Fruit fly (Drosophila melanogaster) whole organism, embryonic: ENCODE results near the gene Ankle2.
A peak's percentile ranks its signal among the peaks of the same experiment; 100 is the strongest.

ENCODE experiments used
- ATbp ChIP-seq: fragments of 200-800 bp; sonication (Bioruptor generic); optimal IDR thresholded peaks from 2 replicates; lab custom pipeline; 2017; ENCODE audit warnings: missing biosample characterization, mild to moderate bottlenecking, missing genetic modification characterization, missing genetic modification reagents
- B-H2 ChIP-seq: fragments of 200-800 bp; sonication (Bioruptor generic); optimal IDR thresholded peaks from 2 replicates; lab custom pipeline; 2018; ENCODE audit warnings: missing biosample characterization, mild to moderate bottlenecking, missing genetic modification characterization
- CG12219 ChIP-seq: fragments of 200-800 bp; sonication (Bioruptor generic); optimal IDR thresholded peaks from 3 replicates; lab custom pipeline; 2018; ENCODE audit warnings: missing biosample characterization, mild to moderate bottlenecking, missing genetic modification characterization
- CG12391 ChIP-seq: fragments of 200-800 bp; sonication (Bioruptor generic); optimal IDR thresholded peaks from 3 replicates; lab custom pipeline; 2018; ENCODE audit warnings: missing biosample characterization, mild to moderate bottlenecking, missing genetic modification characterization, moderate library complexity
- CG12744 ChIP-seq: fragments of 200-800 bp; sonication (Bioruptor generic); optimal IDR thresholded peaks from 2 replicates; lab custom pipeline; 2016; ENCODE audit warnings: missing biosample characterization, missing genetic modification characterization
- CG13296 ChIP-seq: fragments of 200-800 bp; sonication (Bioruptor generic); optimal IDR thresholded peaks from 3 replicates; lab custom pipeline; 2018; ENCODE audit warnings: missing biosample characterization, mild to moderate bottlenecking, missing genetic modification characterization
- CG13424 ChIP-seq: fragments of 200-800 bp; sonication (Bioruptor generic); optimal IDR thresholded peaks from 2 replicates; lab custom pipeline; 2019; ENCODE audit warnings: missing biosample characterization, mild to moderate bottlenecking, missing genetic modification characterization, moderate library complexity
- CG13894 ChIP-seq: fragments of 200-800 bp; sonication (Bioruptor generic); optimal IDR thresholded peaks from 3 replicates; lab custom pipeline; 2018; ENCODE audit warnings: missing biosample characterization, mild to moderate bottlenecking, missing genetic modification characterization, moderate library complexity
- CG17328 ChIP-seq: fragments of 200-800 bp; sonication (Bioruptor generic); IDR thresholded peaks from 2 replicates; pipeline ENCODE4 v1.3.6; 2022; ENCODE audit warnings: missing biosample characterization, missing genetic modification characterization
- CG17385 ChIP-seq: fragments of 200-800 bp; sonication (Bioruptor generic); optimal IDR thresholded peaks from 3 replicates; lab custom pipeline; 2018; ENCODE audit warnings: missing biosample characterization, mild to moderate bottlenecking, missing genetic modification characterization
- CG17568 ChIP-seq: fragments of 200-800 bp; sonication (Bioruptor generic); optimal IDR thresholded peaks from 2 replicates; lab custom pipeline; 2018; ENCODE audit warnings: missing biosample characterization, mild to moderate bottlenecking, missing genetic modification characterization, moderate library complexity
- CG18262 ChIP-seq: fragments of 200-800 bp; optimal IDR thresholded peaks from 3 replicates; lab custom pipeline; 2019; ENCODE audit warnings: missing biosample characterization, mild to moderate bottlenecking, missing genetic modification characterization, moderate library complexity
- CG18764 ChIP-seq: fragments of 200-800 bp; sonication (Bioruptor generic); optimal IDR thresholded peaks from 3 replicates; lab custom pipeline; 2016; ENCODE audit warnings: missing biosample characterization, missing genetic modification characterization
- CG4820 ChIP-seq: fragments of 200-800 bp; sonication (Bioruptor generic); optimal IDR thresholded peaks from 3 replicates; lab custom pipeline; 2016; ENCODE audit warnings: missing biosample characterization, missing genetic modification characterization
- CG6254 ChIP-seq: fragments of 200-800 bp; sonication (Bioruptor generic); optimal IDR thresholded peaks from 3 replicates; lab custom pipeline; 2017; ENCODE audit warnings: mild to moderate bottlenecking, missing biosample characterization, missing genetic modification reagents, missing genetic modification characterization
- CG6854 ChIP-seq: fragments of 200-800 bp; sonication (Bioruptor generic); optimal IDR thresholded peaks from 3 replicates; lab custom pipeline; 2017; ENCODE audit warnings: missing biosample characterization, mild to moderate bottlenecking, missing genetic modification characterization
- CG7745 ChIP-seq: fragments of 200-800 bp; sonication (Bioruptor generic); optimal IDR thresholded peaks from 2 replicates; lab custom pipeline; 2018; ENCODE audit warnings: missing biosample characterization, mild to moderate bottlenecking, missing genetic modification characterization, moderate library complexity
- CG9817 ChIP-seq: fragments of 200-800 bp; sonication (Bioruptor generic); optimal IDR thresholded peaks from 2 replicates; lab custom pipeline; 2018; ENCODE audit warnings: missing biosample characterization, mild to moderate bottlenecking, missing genetic modification characterization, moderate library complexity
- CoRest ChIP-seq: fragments of 200-800 bp; sonication (Bioruptor generic); optimal IDR thresholded peaks from 3 replicates; lab custom pipeline; 2018; ENCODE audit warnings: missing biosample characterization, mild to moderate bottlenecking, missing genetic modification characterization, moderate library complexity
- Dbx ChIP-seq: fragments of 200-800 bp; sonication (Bioruptor generic); IDR thresholded peaks from 3 replicates; pipeline ENCODE4 v1.3.6; 2022; ENCODE audit warnings: missing biosample characterization, missing genetic modification characterization
- Drgx ChIP-seq: fragments of 200-800 bp; sonication (Bioruptor generic); IDR thresholded peaks from 2 replicates; pipeline ENCODE4 v1.3.6; 2022; ENCODE audit warnings: missing biosample characterization, missing genetic modification characterization
- Ets65A ChIP-seq: fragments of 200-800 bp; sonication (Bioruptor generic); peaks from one replicate; lab custom pipeline; 2016; ENCODE audit warnings: missing biosample characterization, missing genetic modification characterization
- Gsc ChIP-seq: fragments of 200-800 bp; sonication (Bioruptor generic); IDR thresholded peaks from 2 replicates; pipeline ENCODE4 v1.3.6; 2022; ENCODE audit warnings: missing biosample characterization, missing genetic modification characterization
- Hr78 ChIP-seq, 2 experiments: fragments of 200-800 bp in 1 of 2; fragments of >200 bp in 1 of 2; sonication (Bioruptor generic) in 1 of 2; optimal IDR thresholded peaks; 2 replicates each; lab custom pipeline; 2017 to 2019; ENCODE audit warnings: missing biosample characterization in 2 of 2, missing genetic modification characterization in 2 of 2, mild to moderate bottlenecking in 1 of 2, moderate library complexity in 1 of 2
- Mrtf ChIP-seq: fragments of 200-800 bp; sonication (Bioruptor generic); IDR thresholded peaks from 3 replicates; pipeline ENCODE4 v1.3.6; 2022; ENCODE audit warnings: missing biosample characterization, missing genetic modification characterization
- Myb ChIP-seq: fragments of 200-800 bp; sonication (Bioruptor generic); optimal IDR thresholded peaks from 2 replicates; lab custom pipeline; 2016; ENCODE audit warnings: missing biosample characterization, missing genetic modification characterization
- NC2α ChIP-seq: fragments of 200-800 bp; sonication (Bioruptor generic); optimal IDR thresholded peaks from 2 replicates; lab custom pipeline; 2016; ENCODE audit warnings: missing biosample characterization, missing genetic modification characterization
- Rfx ChIP-seq: fragments of 200-800 bp; sonication (Bioruptor generic); IDR thresholded peaks from 2 replicates; pipeline ENCODE4 v1.3.6; 2022; ENCODE audit warnings: missing biosample characterization, missing genetic modification characterization
- Vsx1 ChIP-seq: fragments of 200-800 bp; sonication (Bioruptor generic); optimal IDR thresholded peaks from 2 replicates; lab custom pipeline; 2017; ENCODE audit warnings: missing biosample characterization, mild to moderate bottlenecking, missing genetic modification characterization, missing genetic modification reagents
- ara ChIP-seq: fragments of 200-800 bp; sonication (Bioruptor generic); IDR thresholded peaks from 2 replicates; pipeline ENCODE4 v1.3.6; 2022; ENCODE audit warnings: missing biosample characterization, missing genetic modification characterization
- esg ChIP-seq: fragments of 200-800 bp; sonication (Bioruptor generic); conservative IDR thresholded peaks from 2 replicates; pipeline ENCODE4 v1.3.6; 2022; ENCODE audit warnings: missing biosample characterization, missing genetic modification characterization
- ewg ChIP-seq: fragments of 200-800 bp; sonication (Bioruptor generic); optimal IDR thresholded peaks from 3 replicates; lab custom pipeline; 2017; ENCODE audit warnings: mild to moderate bottlenecking, missing biosample characterization, missing genetic modification reagents, missing genetic modification characterization
- gce ChIP-seq: fragments of 200-800 bp; sonication (Bioruptor generic); IDR thresholded peaks from 3 replicates; pipeline ENCODE4 v1.3.6; 2022; ENCODE audit warnings: missing biosample characterization, missing genetic modification characterization
- gem ChIP-seq: fragments of 200-800 bp; sonication (Bioruptor generic); optimal IDR thresholded peaks from 2 replicates; lab custom pipeline; 2019; ENCODE audit warnings: missing biosample characterization, mild to moderate bottlenecking, missing genetic modification characterization, moderate library complexity
- hkb ChIP-seq, 2 experiments: fragments of 200-800 bp in 1 of 2; fragments of >200 bp in 1 of 2; sonication (Bioruptor generic) in 1 of 2; IDR thresholded peaks in 1 of 2; optimal IDR thresholded peaks in 1 of 2; 2 replicates each; pipeline versions ENCODE4 v1.3.6 to Lab custom; 2017 to 2022; ENCODE audit warnings: missing biosample characterization in 1 of 2, missing genetic modification characterization in 1 of 2
- hth ChIP-seq: fragments of >200 bp; optimal IDR thresholded peaks from 2 replicates; lab custom pipeline; 2017; ENCODE audit warnings: inconsistent platforms
- kay ChIP-seq: fragments of 200-800 bp; sonication (Bioruptor generic); optimal IDR thresholded peaks from 2 replicates; lab custom pipeline; 2016; ENCODE audit warnings: missing biosample characterization, missing genetic modification characterization
- mam ChIP-seq: fragments of 200-800 bp; sonication (Bioruptor generic); optimal IDR thresholded peaks from 3 replicates; lab custom pipeline; 2016; ENCODE audit warnings: missing biosample characterization, missing genetic modification characterization
- onecut ChIP-seq: fragments of 200-800 bp; sonication (Bioruptor generic); IDR thresholded peaks from 2 replicates; pipeline ENCODE4 v1.3.6; 2022; ENCODE audit warnings: missing biosample characterization, missing genetic modification characterization
- peb ChIP-seq: fragments of 200-800 bp; sonication (Bioruptor generic); IDR thresholded peaks from 2 replicates; pipeline ENCODE4 v1.3.6; 2022; ENCODE audit warnings: missing biosample characterization, missing genetic modification characterization
- pum ChIP-seq: fragments of 200-800 bp; sonication (Bioruptor generic); optimal IDR thresholded peaks from 2 replicates; lab custom pipeline; 2016; ENCODE audit warnings: missing biosample characterization, missing genetic modification characterization
- row ChIP-seq: fragments of 200-800 bp; sonication (Bioruptor generic); IDR thresholded peaks from 3 replicates; pipeline ENCODE4 v1.3.6; 2022; ENCODE audit warnings: missing biosample characterization, missing genetic modification characterization
- salm ChIP-seq: fragments of 200-800 bp; sonication (Bioruptor generic); optimal IDR thresholded peaks from 2 replicates; lab custom pipeline; 2018; ENCODE audit warnings: missing biosample characterization, mild to moderate bottlenecking, missing genetic modification characterization
- seq ChIP-seq: fragments of 200-800 bp; sonication (Bioruptor generic); IDR thresholded peaks from 2 replicates; pipeline ENCODE4 v1.3.6; 2022; ENCODE audit warnings: missing biosample characterization, missing genetic modification characterization
- slbo ChIP-seq: fragments of 200-800 bp; sonication (Bioruptor generic); IDR thresholded peaks from 2 replicates; pipeline ENCODE4 v1.3.6; 2022; ENCODE audit warnings: missing biosample characterization, missing genetic modification characterization
- so ChIP-seq: fragments of 200-800 bp; sonication (Bioruptor generic); IDR thresholded peaks from 3 replicates; pipeline ENCODE4 v1.3.6; 2022; ENCODE audit warnings: missing biosample characterization, missing genetic modification characterization
- z ChIP-seq: fragments of 200-800 bp; sonication (Bioruptor generic); IDR thresholded peaks from 3 replicates; pipeline ENCODE4 v1.3.6; 2022; ENCODE audit warnings: missing biosample characterization, missing genetic modification characterization
- zen ChIP-seq: fragments of 200-800 bp; sonication (Bioruptor generic); optimal IDR thresholded peaks from 3 replicates; lab custom pipeline; 2018; ENCODE audit warnings: missing biosample characterization, mild to moderate bottlenecking, missing genetic modification characterization, moderate library complexity
- zen2 ChIP-seq: fragments of 200-800 bp; sonication (Bioruptor generic); IDR thresholded peaks from 3 replicates; pipeline ENCODE4 v1.3.6; 2022; ENCODE audit warnings: missing biosample characterization, missing genetic modification characterization; ENCODE audit not compliant: partially characterized antibody

Ankle2 gene

DNA sequence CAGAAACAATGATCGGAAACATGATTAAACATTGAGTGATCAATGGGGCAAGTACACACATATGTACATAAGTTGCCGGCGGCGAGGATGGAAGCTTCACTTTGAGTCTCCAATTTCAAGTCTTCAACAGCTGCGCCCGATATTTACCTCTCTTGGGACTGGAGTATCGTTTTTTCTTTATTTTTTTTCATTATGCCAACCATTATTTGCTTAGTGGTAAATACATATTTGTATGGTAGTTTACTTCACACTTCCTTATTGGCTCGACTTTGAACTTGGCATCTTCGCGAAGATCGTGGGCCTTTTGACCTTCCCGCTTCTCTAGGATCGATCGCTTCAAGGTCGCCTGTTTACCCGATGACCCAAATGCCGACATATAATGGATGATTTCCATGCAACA is 3.6 kb upstream of the Ankle2 start (continued):
- peak; percentile 32 for TF ChIP-seq CG17385 (GFP tag; lab: Kevin White, UChicago)
- peak; percentile 40; the same call in 1 of the 3 replicates for TF ChIP-seq so (GFP tag; lab: Robert Waterston, UW)
- TF ChIP-seq Rfx: peak; percentile 10; the same call in 1 of the 2 replicates
- TF ChIP-seq CG12219: peak; percentile 10
- peak; percentile 3 for TF ChIP-seq Myb (GFP tag; lab: Kevin White, UChicago)
- peak; percentile 53; the same call in 1 of the 2 replicates for TF ChIP-seq seq
- no peak for TF ChIP-seq pum (GFP tag; lab: Kevin White, UChicago)
- no peak for TF ChIP-seq z (GFP tag; lab: Robert Waterston, UW)
- TF ChIP-seq onecut: peak; percentile 19; the same call in 1 of the 2 replicates
- peak; percentile 48 for TF ChIP-seq CG17568 (GFP tag; lab: Kevin White, UChicago)
- peak; percentile 15 for TF ChIP-seq CG18764 (GFP tag; lab: Kevin White, UChicago)
- peak; percentile 70 for TF ChIP-seq ATbp (GFP tag; lab: Kevin White, UChicago)
- TF ChIP-seq Vsx1 (GFP tag; lab: Kevin White, UChicago): no peak
- TF ChIP-seq, all 482 proteins: peak for 135

DNA sequence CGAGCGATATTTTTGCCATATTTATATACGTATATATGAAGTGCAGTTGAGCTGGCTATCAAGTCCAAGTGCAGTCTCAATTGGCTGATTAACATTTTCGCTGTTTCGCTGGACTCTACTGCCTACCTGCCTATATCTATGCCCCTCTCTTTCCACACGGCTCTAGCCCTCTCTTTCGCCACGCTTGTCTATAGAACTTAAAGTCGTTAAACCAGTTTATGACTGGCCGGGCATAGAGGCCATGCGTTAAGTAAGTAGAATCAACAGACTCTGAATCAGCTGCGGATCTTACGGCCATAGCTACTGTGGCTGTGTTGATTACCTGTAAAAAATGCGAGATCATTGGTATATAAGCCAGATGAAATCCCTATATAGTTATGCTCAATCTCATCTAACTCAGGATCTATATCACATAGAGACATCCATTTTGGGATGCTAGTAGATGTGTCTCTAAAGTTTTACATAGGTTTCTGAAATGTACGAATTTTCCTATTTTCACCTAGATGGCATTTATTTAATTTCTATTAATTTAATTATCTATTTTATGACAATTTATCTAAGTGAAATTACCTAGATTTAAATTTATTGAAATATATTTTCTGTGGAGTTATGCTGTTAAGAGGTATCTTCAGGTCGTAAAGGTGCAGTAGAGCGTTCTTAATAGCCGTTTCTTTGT is 2.7 kb upstream of the Ankle2 start:
- TF ChIP-seq kay (GFP tag; lab: Kevin White, UChicago) (peak; percentile 22), CG12391 (peak; percentile 41), esg (GFP tag; lab: Robert Waterston, UW) (no peak), CG7745 (tag; lab: Kevin White, UChicago) (no peak), Gsc (GFP tag; lab: Robert Waterston, UW) (no peak), hth (lab: Kevin White, UChicago) (no peak), Drgx (GFP tag; lab: Robert Waterston, UW) (no peak), B-H2 (GFP tag; lab: Kevin White, UChicago) (no peak), CG9817 (tag; lab: Kevin White, UChicago) (no peak), CG13296 (GFP tag; lab: Kevin White, UChicago) (no peak), ara (GFP tag; lab: Robert Waterston, UW) (no peak), zen (tag; lab: Kevin White, UChicago) (no peak), hkb (optimal IDR thresholded peaks at IDR 0.05; lab: Kevin White, UChicago) (no peak), hkb (GFP tag; IDR thresholded peaks at IDR 0.05; lab: Robert Waterston, UW) (no peak), CG17328 (GFP tag; lab: Robert Waterston, UW) (no peak), Dbx (no peak), Hr78 (GFP tag; optimal IDR thresholded peaks at IDR 0.05; lab: Kevin White, UChicago) (no peak), CG6254 (GFP tag; lab: Kevin White, UChicago) (peak; percentile 11), CG12744 (GFP tag; lab: Kevin White, UChicago) (no peak), CG13424 (peak; percentile 11), gce (GFP tag; lab: Robert Waterston, UW) (no peak), ewg (GFP tag; lab: Kevin White, UChicago) (no peak), salm (tag; lab: Kevin White, UChicago) (no peak), gem (tag; lab: Kevin White, UChicago) (peak; percentile 71), CG4820 (GFP tag; lab: Kevin White, UChicago) (peak; percentile 25), CG13894 (tag; lab: Kevin White, UChicago) (peak; percentile 93), slbo (GFP tag; lab: Robert Waterston, UW) (0 out of 2 replicates have a peak, but pooled peaks have one; percentile 13), CoRest (tag; lab: Kevin White, UChicago) (peak; percentile 37), Mrtf (no peak), peb (GFP tag; lab: Robert Waterston, UW) (0 out of 2 replicates have a peak, but pooled peaks have one; percentile 11), mam (GFP tag; lab: Kevin White, UChicago) (no peak), NC2α (GFP tag; lab: Kevin White, UChicago) (no peak), Ets65A (no peak), CG18262 (peak; percentile 77), zen2 (GFP tag; lab: Robert Waterston, UW) (no peak), row (GFP tag; lab: Robert Waterston, UW) (peak; percentile 52; the same call in 2 of the 3 replicates), CG6854 (GFP tag; lab: Kevin White, UChicago) (no peak)
